Fruit fly (Drosophila melanogaster): ENCODE results near the gene D19B.
A peak's percentile ranks its signal among the peaks of the same experiment; 100 is the strongest.

The D19B gene

DNA sequence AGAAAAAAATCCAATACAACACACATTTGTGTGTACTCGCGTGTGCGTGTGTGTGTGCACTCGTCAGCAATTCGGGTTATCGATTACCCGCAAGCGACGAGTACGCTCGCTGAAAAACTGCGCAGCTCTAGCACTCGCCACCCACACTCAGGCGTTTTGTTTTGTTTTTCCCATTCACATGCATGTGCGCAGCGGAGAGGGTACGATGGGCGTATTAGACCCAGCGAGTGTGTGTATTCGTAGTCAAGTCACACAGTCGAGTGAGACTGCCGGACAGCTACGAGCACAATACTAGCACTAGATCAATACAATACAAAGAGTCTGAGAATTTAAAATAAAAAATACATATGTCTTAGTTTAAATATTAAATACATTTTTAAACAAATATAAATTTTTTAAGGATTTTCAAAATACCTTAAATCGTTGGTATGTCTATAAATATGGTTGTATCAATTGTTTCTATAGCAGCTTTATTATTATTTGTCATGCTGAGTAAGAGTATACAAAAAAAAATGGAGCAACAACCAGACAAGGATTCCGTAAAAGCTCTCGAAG is at the start of gene D19B, which contains the start of gene CG43293 (continued):
- TF ChIP-seq CG11456 (GFP tag; IDR thresholded peaks at IDR 0.05) (peak; percentile 98), Bdp1 (GFP tag; optimal IDR thresholded peaks at IDR 0.05) (peak; percentile 52), CG10366 (GFP tag; IDR thresholded peaks at IDR 0.05) (peak; percentile 93), Doc3 (GFP tag; IDR thresholded peaks at IDR 0.05; ENCODE audit: partially characterized antibody) (no peak), trh (GFP tag; optimal IDR thresholded peaks at IDR 0.05) (peak; percentile 83), oc (tag; optimal IDR thresholded peaks at IDR 0.05) (peak; percentile 83), phol (tag; optimal IDR thresholded peaks at IDR 0.05) (peak; percentile 81), zen (tag; optimal IDR thresholded peaks at IDR 0.05) (peak; percentile 77), Camta (GFP tag; optimal IDR thresholded peaks at IDR 0.05) (peak; percentile 83), Pdp1 (GFP tag; optimal IDR thresholded peaks at IDR 0.05) (peak; percentile 82 to 87), Usf (GFP tag; optimal IDR thresholded peaks at IDR 0.05) (peak; percentile 72), CG12071 (GFP tag; optimal IDR thresholded peaks at IDR 0.05) (peak; percentile 88), CG34422 (GFP tag; IDR thresholded peaks at IDR 0.05) (peak; percentile 94), Nf-YB (GFP tag; optimal IDR thresholded peaks at IDR 0.05) (peak; percentile 69), gcm (GFP tag; optimal IDR thresholded peaks at IDR 0.05) (peak; percentile 83), sisA (GFP tag; IDR thresholded peaks at IDR 0.05) (peak; percentile 91), Abd-B (GFP tag; optimal IDR thresholded peaks at IDR 0.05) (peak; percentile 65), tna (GFP tag; IDR thresholded peaks at IDR 0.05; ENCODE audit: partially characterized antibody) (peak; percentile 59; the same call in 1 of the 2 replicates), HLH54F (GFP tag; optimal IDR thresholded peaks at IDR 0.05) (peak; percentile 91), slou (GFP tag; optimal IDR thresholded peaks at IDR 0.05) (peak; percentile 59), CG10462 (GFP tag; optimal IDR thresholded peaks at IDR 0.05) (peak; percentile 82), Ets97D (GFP tag; optimal IDR thresholded peaks at IDR 0.05) (peak; percentile 74), crc (GFP tag; optimal IDR thresholded peaks at IDR 0.05) (peak; percentile 81), nau (GFP tag; optimal IDR thresholded peaks at IDR 0.05) (no peak), ab (GFP tag; optimal IDR thresholded peaks at IDR 0.05) (peak; percentile 72), ci (GFP tag; IDR thresholded peaks at IDR 0.05) (peak; percentile 97), Xrp1 (GFP tag; IDR thresholded peaks at IDR 0.05) (peak; percentile 95), ind (GFP tag; optimal IDR thresholded peaks at IDR 0.05) (peak; percentile 93), CG2712 (tag; optimal IDR thresholded peaks at IDR 0.05) (peak; percentile 91), pita (GFP tag; optimal IDR thresholded peaks at IDR 0.05) (no peak), lbe (GFP tag; optimal IDR thresholded peaks at IDR 0.05) (peak; percentile 78), CG11398 (GFP tag; optimal IDR thresholded peaks at IDR 0.05) (peak; percentile 64), CG15601 (tag; optimal IDR thresholded peaks at IDR 0.05) (peak; percentile 73), CG17802 (tag; optimal IDR thresholded peaks at IDR 0.05) (peak; percentile 60), ro (GFP tag; IDR thresholded peaks at IDR 0.05) (peak; percentile 77), D (optimal IDR thresholded peaks at IDR 0.05) (peak; percentile 82), D (GFP tag; optimal IDR thresholded peaks at IDR 0.05) (peak; percentile 80), HHEX (GFP tag; optimal IDR thresholded peaks at IDR 0.05) (peak; percentile 84), CG2116 (GFP tag; optimal IDR thresholded peaks at IDR 0.05) (peak; percentile 64), fru (optimal IDR thresholded peaks at IDR 0.05) (peak; percentile 68), sens (GFP tag) (peak; percentile 97), gem (tag; optimal IDR thresholded peaks at IDR 0.05) (peak; percentile 90), nom (GFP tag; optimal IDR thresholded peaks at IDR 0.05) (peak; percentile 80), jumu (GFP tag; optimal IDR thresholded peaks at IDR 0.05) (peak; percentile 89), wdn (GFP tag; IDR thresholded peaks at IDR 0.05) (peak; percentile 87), pum (GFP tag; optimal IDR thresholded peaks at IDR 0.05) (peak; percentile 80), gcm2 (GFP tag; optimal IDR thresholded peaks at IDR 0.05) (peak; percentile 66), CG34224 (GFP tag; IDR thresholded peaks at IDR 0.05; ENCODE audit: partially characterized antibody) (peak; percentile 53; the same call in 2 of the 3 replicates), C15 (GFP tag; IDR thresholded peaks at IDR 0.05) (peak; percentile 89), onecut (GFP tag; IDR thresholded peaks at IDR 0.05) (peak; percentile 91), eve (GFP tag; optimal IDR thresholded peaks at IDR 0.05) (no peak)

All from whole organism, embryonic.